Fruit fly (Drosophila melanogaster) whole organism, embryonic: ENCODE results near the gene PpD6.

Source experiments
- Atf3 ChIP-seq: fragments of 200-800 bp; sonication (Bioruptor generic); optimal IDR thresholded peaks from 3 replicates; lab custom pipeline; 2016; ENCODE audit warnings: missing biosample characterization, missing genetic modification characterization
- B-H1 ChIP-seq: fragments of 200-800 bp; sonication (Bioruptor generic); IDR thresholded peaks from 3 replicates; pipeline ENCODE4 v1.3.6; 2022; ENCODE audit warnings: missing biosample characterization, missing genetic modification characterization
- Bgb ChIP-seq: fragments of 200-800 bp; sonication (Bioruptor generic); IDR thresholded peaks from 2 replicates; pipeline ENCODE4 v1.3.6; 2022; ENCODE audit warnings: missing biosample characterization, missing genetic modification characterization; ENCODE audit not compliant: partially characterized antibody
- C15 ChIP-seq: fragments of 200-800 bp; sonication (Bioruptor generic); IDR thresholded peaks from 3 replicates; pipeline ENCODE4 v1.3.6; 2022; ENCODE audit warnings: missing biosample characterization, missing genetic modification characterization
- CG10209 ChIP-seq: fragments of 200-800 bp; sonication (Bioruptor generic); optimal IDR thresholded peaks from 3 replicates; lab custom pipeline; 2017; ENCODE audit warnings: missing biosample characterization, mild to moderate bottlenecking, missing genetic modification characterization, missing genetic modification reagents
- CG11504 ChIP-seq: fragments of 200-800 bp; sonication (Bioruptor generic); optimal IDR thresholded peaks from 3 replicates; lab custom pipeline; 2019; ENCODE audit warnings: missing biosample characterization, mild to moderate bottlenecking, missing genetic modification characterization, moderate library complexity
- CG12071 ChIP-seq: fragments of 200-800 bp; sonication (Bioruptor generic); optimal IDR thresholded peaks from 3 replicates; lab custom pipeline; 2018; ENCODE audit warnings: missing biosample characterization, mild to moderate bottlenecking, missing genetic modification characterization
- CG12659 ChIP-seq: fragments of 200-800 bp; sonication (Bioruptor generic); optimal IDR thresholded peaks from 3 replicates; lab custom pipeline; 2017; ENCODE audit warnings: mild to moderate bottlenecking, missing biosample characterization, missing genetic modification reagents, missing genetic modification characterization
- CG13287 ChIP-seq: fragments of 200-800 bp; sonication (Bioruptor generic); IDR thresholded peaks from 2 replicates; pipeline ENCODE4 v1.3.6; 2022; ENCODE audit warnings: missing biosample characterization, missing genetic modification characterization; ENCODE audit not compliant: partially characterized antibody
- CG15514 ChIP-seq: fragments of 200-800 bp; sonication (Bioruptor generic); optimal IDR thresholded peaks from 3 replicates; lab custom pipeline; 2017; ENCODE audit warnings: missing biosample characterization, missing genetic modification characterization, mild to moderate bottlenecking, moderate library complexity, missing genetic modification reagents
- CG16813 ChIP-seq: fragments of 200-800 bp; sonication (Bioruptor generic); IDR thresholded peaks from 3 replicates; pipeline ENCODE4 v1.3.6; 2022; ENCODE audit warnings: missing biosample characterization, missing genetic modification characterization; ENCODE audit not compliant: partially characterized antibody
- CG16815 ChIP-seq: fragments of 200-800 bp; sonication (Bioruptor generic); optimal IDR thresholded peaks from 3 replicates; lab custom pipeline; 2017; ENCODE audit warnings: missing biosample characterization, mild to moderate bottlenecking, missing genetic modification characterization
- CG17829 ChIP-seq: fragments of 200-800 bp; optimal IDR thresholded peaks from 2 replicates; lab custom pipeline; 2019; ENCODE audit warnings: missing biosample characterization, mild to moderate bottlenecking, missing genetic modification characterization, moderate library complexity
- CG1792 ChIP-seq: fragments of 200-800 bp; sonication (Bioruptor generic); optimal IDR thresholded peaks from 2 replicates; lab custom pipeline; 2016; ENCODE audit warnings: missing biosample characterization, missing genetic modification characterization
- CG2889 ChIP-seq: fragments of 200-800 bp; sonication (Bioruptor generic); IDR thresholded peaks from 3 replicates; pipeline ENCODE4 v1.3.6; 2022; ENCODE audit warnings: missing biosample characterization, missing genetic modification characterization
- CG6813 ChIP-seq: fragments of 200-800 bp; sonication (Bioruptor generic); optimal IDR thresholded peaks from 2 replicates; lab custom pipeline; 2017; ENCODE audit warnings: missing biosample characterization, missing genetic modification characterization, mild to moderate bottlenecking, moderate library complexity, missing genetic modification reagents
- CG7786 ChIP-seq: fragments of 200-800 bp; sonication (Bioruptor generic); optimal IDR thresholded peaks from 2 replicates; lab custom pipeline; 2016; ENCODE audit warnings: missing biosample characterization, missing genetic modification characterization
- CkIIα-i1 ChIP-seq: fragments of 200-800 bp; sonication (Bioruptor generic); IDR thresholded peaks from 2 replicates; pipeline ENCODE4 v1.3.6; 2022; ENCODE audit warnings: missing biosample characterization, missing genetic modification characterization
- Dfd ChIP-seq, 2 experiments: fragments of >200 bp; optimal IDR thresholded peaks; 2 replicates each; lab custom pipeline; 2017; ENCODE audit warnings: missing biosample characterization in 2 of 2, missing genetic modification characterization in 2 of 2
- Dip3 ChIP-seq: fragments of 200-800 bp; sonication (Bioruptor generic); optimal IDR thresholded peaks from 3 replicates; lab custom pipeline; 2016; ENCODE audit warnings: missing biosample characterization, missing genetic modification characterization
- Doc3 ChIP-seq: fragments of 200-800 bp; sonication (Bioruptor generic); IDR thresholded peaks from 3 replicates; pipeline ENCODE4 v1.3.6; 2022; ENCODE audit warnings: missing biosample characterization, missing genetic modification characterization; ENCODE audit not compliant: partially characterized antibody
- Gug ChIP-seq: fragments of 200-800 bp; sonication (Bioruptor generic); IDR thresholded peaks from 4 replicates; pipeline ENCODE4 v1.3.6; 2022; ENCODE audit warnings: missing biosample characterization, missing genetic modification characterization
- H2.0 ChIP-seq: fragments of 200-800 bp; sonication (Bioruptor generic); IDR thresholded peaks from 2 replicates; pipeline ENCODE4 v1.3.6; 2022; ENCODE audit warnings: missing biosample characterization, missing genetic modification characterization
- Hand ChIP-seq: fragments of 200-800 bp; sonication (Bioruptor generic); optimal IDR thresholded peaks from 2 replicates; lab custom pipeline; 2017; ENCODE audit warnings: mild to moderate bottlenecking, missing biosample characterization, missing genetic modification reagents, missing genetic modification characterization
- Hr78 ChIP-seq, 2 experiments: fragments of 200-800 bp in 1 of 2; fragments of >200 bp in 1 of 2; sonication (Bioruptor generic) in 1 of 2; optimal IDR thresholded peaks; 2 replicates each; lab custom pipeline; 2017 to 2019; ENCODE audit warnings: missing biosample characterization in 2 of 2, missing genetic modification characterization in 2 of 2, mild to moderate bottlenecking in 1 of 2, moderate library complexity in 1 of 2
- Oaz ChIP-seq: fragments of 200-800 bp; sonication (Bioruptor generic); IDR thresholded peaks from 2 replicates; pipeline ENCODE4 v1.3.6; 2022; ENCODE audit warnings: missing biosample characterization, missing genetic modification characterization
- Rfx ChIP-seq: fragments of 200-800 bp; sonication (Bioruptor generic); IDR thresholded peaks from 2 replicates; pipeline ENCODE4 v1.3.6; 2022; ENCODE audit warnings: missing biosample characterization, missing genetic modification characterization
- Six4 ChIP-seq: fragments of 200-800 bp; sonication (Bioruptor generic); optimal IDR thresholded peaks from 2 replicates; lab custom pipeline; 2016; ENCODE audit warnings: missing biosample characterization, missing genetic modification characterization
- Spps ChIP-seq: fragments of 200-800 bp; sonication (Bioruptor generic); optimal IDR thresholded peaks from 2 replicates; lab custom pipeline; 2018; ENCODE audit warnings: missing biosample characterization, mild to moderate bottlenecking, missing genetic modification characterization
- bigmax ChIP-seq: fragments of 200-800 bp; sonication (Bioruptor generic); optimal IDR thresholded peaks from 2 replicates; lab custom pipeline; 2018; ENCODE audit warnings: missing biosample characterization, mild to moderate bottlenecking, missing genetic modification characterization
- chinmo ChIP-seq: fragments of 200-800 bp; sonication (Bioruptor generic); IDR thresholded peaks from 4 replicates; pipeline ENCODE4 v1.3.6; 2022; ENCODE audit warnings: missing biosample characterization, missing genetic modification characterization; ENCODE audit not compliant: partially characterized antibody
- fd102C ChIP-seq: fragments of 200-800 bp; sonication (Bioruptor generic); optimal IDR thresholded peaks from 2 replicates; lab custom pipeline; 2018; ENCODE audit warnings: missing biosample characterization, mild to moderate bottlenecking, missing genetic modification characterization, moderate library complexity
- fu2 ChIP-seq: fragments of 200-800 bp; sonication (Bioruptor generic); optimal IDR thresholded peaks from 2 replicates; lab custom pipeline; 2016; ENCODE audit warnings: missing biosample characterization, missing genetic modification characterization
- hb ChIP-seq: fragments of 200-800 bp; sonication (Bioruptor generic); IDR thresholded peaks from 3 replicates; pipeline ENCODE4 v1.3.6; 2022; ENCODE audit warnings: missing biosample characterization, missing genetic modification characterization; ENCODE audit not compliant: partially characterized antibody
- hbn ChIP-seq: fragments of 200-800 bp; sonication (Bioruptor generic); IDR thresholded peaks from 2 replicates; pipeline ENCODE4 v1.3.6; 2022; ENCODE audit warnings: missing biosample characterization, missing genetic modification characterization; ENCODE audit not compliant: partially characterized antibody
- mam ChIP-seq: fragments of 200-800 bp; sonication (Bioruptor generic); optimal IDR thresholded peaks from 3 replicates; lab custom pipeline; 2016; ENCODE audit warnings: missing biosample characterization, missing genetic modification characterization
- nau ChIP-seq: fragments of 200-800 bp; sonication (Bioruptor generic); optimal IDR thresholded peaks from 3 replicates; lab custom pipeline; 2017; ENCODE audit warnings: missing biosample characterization, mild to moderate bottlenecking, missing genetic modification characterization, missing genetic modification reagents
- pfk ChIP-seq: fragments of 200-800 bp; sonication (Bioruptor generic); optimal IDR thresholded peaks from 2 replicates; lab custom pipeline; 2018; ENCODE audit warnings: missing biosample characterization, mild to moderate bottlenecking, missing genetic modification characterization, moderate library complexity
- phol ChIP-seq: fragments of 200-800 bp; sonication (Bioruptor generic); optimal IDR thresholded peaks from 3 replicates; lab custom pipeline; 2018; ENCODE audit warnings: missing biosample characterization, mild to moderate bottlenecking, missing genetic modification characterization, moderate library complexity
- pros ChIP-seq: fragments of 200-800 bp; sonication (Bioruptor generic); optimal IDR thresholded peaks from 3 replicates; lab custom pipeline; 2019; ENCODE audit warnings: missing biosample characterization, mild to moderate bottlenecking, missing genetic modification characterization, moderate library complexity
- ro ChIP-seq: fragments of 200-800 bp; sonication (Bioruptor generic); IDR thresholded peaks from 2 replicates; pipeline ENCODE4 v1.3.6; 2022; ENCODE audit warnings: missing biosample characterization, missing genetic modification characterization
- sens ChIP-seq: fragments of 200-800 bp; sonication (Bioruptor generic); peaks from one replicate; lab custom pipeline; 2016; ENCODE audit warnings: missing biosample characterization, missing genetic modification characterization
- tin ChIP-seq: fragments of 200-800 bp; sonication (Bioruptor generic); optimal IDR thresholded peaks from 3 replicates; lab custom pipeline; 2016; ENCODE audit warnings: missing biosample characterization, missing genetic modification characterization
- trem ChIP-seq: fragments of 200-800 bp; optimal IDR thresholded peaks from 3 replicates; lab custom pipeline; 2019; ENCODE audit warnings: missing biosample characterization, mild to moderate bottlenecking, missing genetic modification characterization, moderate library complexity
- unpg ChIP-seq: fragments of 200-800 bp; sonication (Bioruptor generic); optimal IDR thresholded peaks from 3 replicates; lab custom pipeline; 2018; ENCODE audit warnings: missing biosample characterization, mild to moderate bottlenecking, missing genetic modification characterization, moderate library complexity
- vfl ChIP-seq: fragments of 200-800 bp; sonication (Bioruptor generic); optimal IDR thresholded peaks from 2 replicates; lab custom pipeline; 2016; ENCODE audit warnings: missing biosample characterization, missing genetic modification characterization
- vnd ChIP-seq: fragments of 200-800 bp; sonication (Bioruptor generic); IDR thresholded peaks from 3 replicates; pipeline ENCODE4 v1.3.6; 2022; ENCODE audit warnings: missing biosample characterization, missing genetic modification characterization; ENCODE audit not compliant: partially characterized antibody
- z ChIP-seq: fragments of 200-800 bp; sonication (Bioruptor generic); IDR thresholded peaks from 3 replicates; pipeline ENCODE4 v1.3.6; 2022; ENCODE audit warnings: missing biosample characterization, missing genetic modification characterization

Gene PpD6

dm6 chr2L:3094901-3095777 lies 14.3 kb upstream of the PpD6 start (continued):
- TF ChIP-seq pros (GFP tag; lab: Kevin White, UChicago): no peak
- no peak for TF ChIP-seq z
- TF ChIP-seq Rfx (GFP tag; lab: Robert Waterston, UW): peak; percentile 16; the same call in 1 of the 2 replicates
- TF ChIP-seq ro: no peak
- no peak for TF ChIP-seq vnd (GFP tag; lab: Robert Waterston, UW)
- no peak for TF ChIP-seq tin
- TF ChIP-seq unpg (GFP tag; lab: Kevin White, UChicago): no peak
- TF ChIP-seq Six4: no peak
- no peak for TF ChIP-seq Atf3 (GFP tag; lab: Kevin White, UChicago)
- no peak for TF ChIP-seq sens (GFP tag; lab: Kevin White, UChicago)
- TF ChIP-seq CG12071 (GFP tag; lab: Kevin White, UChicago): no peak
- TF ChIP-seq Dfd (GFP tag; optimal IDR thresholded peaks at IDR 0.05; lab: Kevin White, UChicago): peak in 1 of 2 experiments; percentile 7
- no peak for TF ChIP-seq Oaz (GFP tag; lab: Robert Waterston, UW)
- TF ChIP-seq fd102C: no peak
- TF ChIP-seq CG7786 (GFP tag; lab: Kevin White, UChicago): no peak
- no peak for TF ChIP-seq phol (tag; lab: Kevin White, UChicago)
- TF ChIP-seq Hand: no peak
- no peak for TF ChIP-seq CG12659 (GFP tag; lab: Kevin White, UChicago)
- no peak for TF ChIP-seq CG16815 (GFP tag; lab: Kevin White, UChicago)
- TF ChIP-seq H2.0: no peak
- no peak for TF ChIP-seq trem
- TF ChIP-seq B-H1 (GFP tag; lab: Robert Waterston, UW): no peak
- TF ChIP-seq nau (GFP tag; lab: Kevin White, UChicago): no peak
- TF ChIP-seq hb (GFP tag; lab: Robert Waterston, UW): no peak
- TF ChIP-seq CG11504 (tag; lab: Kevin White, UChicago): peak; percentile 100
- no peak for TF ChIP-seq CG2889 (GFP tag; lab: Robert Waterston, UW)
- no peak for TF ChIP-seq vfl (GFP tag; lab: Kevin White, UChicago)
- TF ChIP-seq bigmax (GFP tag; lab: Kevin White, UChicago): no peak
- TF ChIP-seq CG13287: 0 out of 2 replicates have a peak, but pooled peaks have one; percentile 36
- TF ChIP-seq mam (GFP tag; lab: Kevin White, UChicago): no peak
- no peak for TF ChIP-seq CkIIα-i1
- TF ChIP-seq CG10209 (GFP tag; lab: Kevin White, UChicago): no peak
- no peak for TF ChIP-seq C15
- no peak for TF ChIP-seq pfk (GFP tag; lab: Kevin White, UChicago)
- TF ChIP-seq Dip3 (GFP tag; lab: Kevin White, UChicago): no peak
- peak in 1 of 2 experiments; percentile 10 for TF ChIP-seq Hr78 (GFP tag; optimal IDR thresholded peaks at IDR 0.05; lab: Kevin White, UChicago)
- TF ChIP-seq CG17829 (tag; lab: Kevin White, UChicago): no peak
- no peak for TF ChIP-seq CG1792
- TF ChIP-seq Spps (tag; lab: Kevin White, UChicago): no peak
- TF ChIP-seq CG16813 (GFP tag; lab: Robert Waterston, UW): no peak
- TF ChIP-seq Gug (GFP tag; lab: Robert Waterston, UW): no peak
- TF ChIP-seq CG6813 (GFP tag; lab: Kevin White, UChicago): no peak
- TF ChIP-seq CG15514: no peak
- no peak for TF ChIP-seq Bgb (GFP tag; lab: Robert Waterston, UW)
- TF ChIP-seq hbn (GFP tag; lab: Robert Waterston, UW): no peak
- no peak for TF ChIP-seq Doc3
- peak; percentile 62; the same call in 1 of the 4 replicates for TF ChIP-seq chinmo
- no peak for TF ChIP-seq fu2 (GFP tag; lab: Kevin White, UChicago)
